Fruit fly (Drosophila melanogaster): ENCODE measurements around the gene CG17141.

The CG17141 gene

DNA sequence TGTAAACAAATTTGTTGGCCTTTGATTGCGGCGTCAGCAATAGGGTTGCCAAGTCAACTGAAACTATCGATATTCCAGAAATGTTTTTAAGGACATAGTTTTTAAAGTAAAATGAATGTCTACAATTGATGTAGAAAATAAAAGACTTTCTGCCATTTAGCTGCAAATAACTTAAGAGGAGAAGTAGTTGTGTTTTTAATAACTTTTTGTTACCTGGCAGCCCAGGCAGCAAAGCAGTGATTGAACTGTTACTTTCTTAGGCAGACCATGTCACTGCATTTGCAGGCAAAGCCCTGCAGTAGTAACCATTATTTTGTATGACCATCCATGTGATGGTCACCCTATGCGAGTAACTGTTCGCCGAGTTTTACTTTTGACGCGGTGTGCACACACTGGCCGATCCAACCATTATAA lies 3.1 kb upstream of the CG17141 start, which contains the start of the genes rumi, CG7029 and Usp12-46 (continued):
- TF ChIP-seq CG2202 (tag; optimal IDR thresholded peaks at IDR 0.05), result peak; percentile 66
- 0 out of 2 replicates have a peak, but pooled peaks have one; percentile 20 for TF ChIP-seq rib (GFP tag; IDR thresholded peaks at IDR 0.05)
- TF ChIP-seq Mad (GFP tag; optimal IDR thresholded peaks at IDR 0.05), result peak; percentile 89
- TF ChIP-seq MESR4 (GFP tag; optimal IDR thresholded peaks at IDR 0.05), result no peak
- peak; percentile 89 for TF ChIP-seq ken (GFP tag; IDR thresholded peaks at IDR 0.05)
- TF ChIP-seq CG32532 (GFP tag; IDR thresholded peaks at IDR 0.05), result peak; percentile 89
- TF ChIP-seq tgo (GFP tag; IDR thresholded peaks at IDR 0.05), result peak; percentile 80
- no peak for TF ChIP-seq nau (GFP tag; optimal IDR thresholded peaks at IDR 0.05)
- TF ChIP-seq lola (GFP tag; optimal IDR thresholded peaks at IDR 0.05), result peak in 1 of 3 experiments; percentile 84
- TF ChIP-seq CG4820 (GFP tag; optimal IDR thresholded peaks at IDR 0.05), result peak; percentile 79
- TF ChIP-seq Blimp-1 (GFP tag; optimal IDR thresholded peaks at IDR 0.05), result peak; percentile 78
- no peak for TF ChIP-seq ro (GFP tag; IDR thresholded peaks at IDR 0.05)
- peak; percentile 84 for TF ChIP-seq CG11398 (GFP tag; optimal IDR thresholded peaks at IDR 0.05)
- peak; percentile 45; the same call in 1 of the 2 replicates for TF ChIP-seq peb (GFP tag; IDR thresholded peaks at IDR 0.05)
- TF ChIP-seq CG12769 (tag; optimal IDR thresholded peaks at IDR 0.05), result no peak
- peak; percentile 63 for TF ChIP-seq E2f2 (GFP tag; IDR thresholded peaks at IDR 0.05)
- TF ChIP-seq bigmax (GFP tag; optimal IDR thresholded peaks at IDR 0.05), result no peak
- TF ChIP-seq grn (GFP tag; optimal IDR thresholded peaks at IDR 0.05), result peak; percentile 34
- peak; percentile 77 for TF ChIP-seq CG5953 (GFP tag; IDR thresholded peaks at IDR 0.05)
- TF ChIP-seq Dek (tag; optimal IDR thresholded peaks at IDR 0.05), result peak; percentile 82
- peak; percentile 59; the same call in 1 of the 2 replicates for TF ChIP-seq CG14667 (GFP tag; IDR thresholded peaks at IDR 0.05)
- TF ChIP-seq CG14050 (GFP tag; IDR thresholded peaks at IDR 0.05), result peak; percentile 88
- TF ChIP-seq tin (GFP tag; optimal IDR thresholded peaks at IDR 0.05), result peak; percentile 87
- TF ChIP-seq CG18011 (GFP tag; optimal IDR thresholded peaks at IDR 0.05), result peak; percentile 67
- TF ChIP-seq CG7745 (tag; optimal IDR thresholded peaks at IDR 0.05), result no peak
- TF ChIP-seq cg (GFP tag; optimal IDR thresholded peaks at IDR 0.05), result no peak
- TF ChIP-seq CG11247 (GFP tag; IDR thresholded peaks at IDR 0.05), result peak; percentile 69
- TF ChIP-seq Fer1 (GFP tag; optimal IDR thresholded peaks at IDR 0.05), result peak; percentile 75
- peak; percentile 44 for TF ChIP-seq gfzf (GFP tag; optimal IDR thresholded peaks at IDR 0.05)
- TF ChIP-seq CG13894 (tag; optimal IDR thresholded peaks at IDR 0.05), result peak; percentile 80
- peak; percentile 74 for TF ChIP-seq crc (GFP tag; optimal IDR thresholded peaks at IDR 0.05)
- TF ChIP-seq exex (tag; optimal IDR thresholded peaks at IDR 0.05), result no peak
- TF ChIP-seq pnt (GFP tag; optimal IDR thresholded peaks at IDR 0.05), result peak; percentile 80
- TF ChIP-seq Rfx (GFP tag; IDR thresholded peaks at IDR 0.05), result peak; percentile 89
- peak; percentile 85 for TF ChIP-seq CG32767 (GFP tag; IDR thresholded peaks at IDR 0.05)
- TF ChIP-seq CG2120 (GFP tag; optimal IDR thresholded peaks at IDR 0.05), result peak; percentile 93
- peak; percentile 77; the same call in 1 of the 3 replicates for TF ChIP-seq so (GFP tag; IDR thresholded peaks at IDR 0.05)
- peak; percentile 100 for TF ChIP-seq CG3995 (GFP tag; optimal IDR thresholded peaks at IDR 0.05)
- TF ChIP-seq chif (GFP tag; optimal IDR thresholded peaks at IDR 0.05), result peak; percentile 87 to 93
- no peak for TF ChIP-seq Hey (tag; optimal IDR thresholded peaks at IDR 0.05)
- TF ChIP-seq Nf-YA (GFP tag; IDR thresholded peaks at IDR 0.05), result peak; percentile 74
- TF ChIP-seq emc (GFP tag; optimal IDR thresholded peaks at IDR 0.05), result peak; percentile 76
- TF ChIP-seq CG11696 (GFP tag; IDR thresholded peaks at IDR 0.05), result peak; percentile 53; the same call in 1 of the 2 replicates
- no peak for TF ChIP-seq sd (tag; optimal IDR thresholded peaks at IDR 0.05)
- peak; percentile 38 for TF ChIP-seq tup (GFP tag; optimal IDR thresholded peaks at IDR 0.05)
- TF ChIP-seq BEAF-32 (GFP tag; optimal IDR thresholded peaks at IDR 0.05), result peak; percentile 87
- TF ChIP-seq otp (GFP tag; IDR thresholded peaks at IDR 0.05), result peak; percentile 72; the same call in 2 of the 3 replicates
- peak; percentile 87 for TF ChIP-seq Atf-2 (GFP tag; optimal IDR thresholded peaks at IDR 0.05)
- peak; percentile 76 for TF ChIP-seq dm (GFP tag; optimal IDR thresholded peaks at IDR 0.05)
- peak; percentile 55 for TF ChIP-seq Gsc (GFP tag; IDR thresholded peaks at IDR 0.05)
- peak; percentile 43 for TF ChIP-seq CG15073 (GFP tag; optimal IDR thresholded peaks at IDR 0.05)
